Worm (Caenorhabditis elegans) whole organism, L2 larva: ENCODE results near the gene dhhc-6.

Experiments used
- C34F6.9 ChIP-seq: fragments of 150-350 bp; optimal IDR thresholded peaks from 2 replicates; lab custom pipeline; 2014; ENCODE audit warnings: missing biosample characterization, missing genetic modification characterization
- R02D3.7 ChIP-seq: fragments of 150-350 bp; optimal IDR thresholded peaks from 2 replicates; lab custom pipeline; 2014; ENCODE audit warnings: missing biosample characterization, missing genetic modification characterization
- Y55F3AM.14 ChIP-seq: fragments of 200-800 bp; sonication (Bioruptor generic); optimal IDR thresholded peaks from 2 replicates; lab custom pipeline; 2018; ENCODE audit warnings: mild to moderate bottlenecking, missing genetic modification characterization, missing compliant biosample characterization
- alr-1 ChIP-seq: fragments of 150-350 bp; optimal IDR thresholded peaks from 2 replicates; lab custom pipeline; 2014; ENCODE audit warnings: missing biosample characterization, missing genetic modification characterization
- aly-2 ChIP-seq: fragments of 150-350 bp; optimal IDR thresholded peaks from 2 replicates; lab custom pipeline; 2014; ENCODE audit warnings: missing biosample characterization, missing genetic modification characterization
- ama-1 ChIP-seq: fragments of 150-350 bp; optimal IDR thresholded peaks from 2 replicates; lab custom pipeline; 2018; ENCODE audit warnings: inconsistent platforms
- blmp-1 ChIP-seq: sonication (generic microtip); optimal IDR thresholded peaks from 2 replicates; lab custom pipeline; 2017; ENCODE audit warnings: missing genetic modification characterization, mild to moderate bottlenecking, missing compliant biosample characterization, antibody characterized with exemption, moderate library complexity; ENCODE audit not compliant: insufficient read depth
- ceh-82 ChIP-seq: fragments of 150-350 bp; optimal IDR thresholded peaks from 2 replicates; lab custom pipeline; 2014; ENCODE audit warnings: missing biosample characterization, missing genetic modification characterization
- crh-2 ChIP-seq: sonication (generic microtip); optimal IDR thresholded peaks from 2 replicates; lab custom pipeline; 2017; ENCODE audit warnings: missing biosample characterization, missing genetic modification characterization
- dmd-4 ChIP-seq: sonication (generic microtip); optimal IDR thresholded peaks from 2 replicates; lab custom pipeline; 2017; ENCODE audit warnings: missing biosample characterization, missing genetic modification characterization
- egl-27 ChIP-seq: sonication (generic microtip); optimal IDR thresholded peaks from 3 replicates; lab custom pipeline; 2017; ENCODE audit warnings: missing biosample characterization, missing genetic modification reagents, missing genetic modification characterization
- fos-1 ChIP-seq: fragments of 150-350 bp; optimal IDR thresholded peaks from 2 replicates; lab custom pipeline; 2014; ENCODE audit warnings: missing biosample characterization, missing genetic modification characterization
- lin-11 ChIP-seq: fragments of 150-350 bp; sonication (generic microtip); optimal IDR thresholded peaks from 2 replicates; lab custom pipeline; 2014; ENCODE audit warnings: missing biosample characterization, missing genetic modification characterization, inconsistent platforms, mixed read lengths
- lsy-2 ChIP-seq, 2 experiments: fragments of 150-350 bp in 1 of 2; sonication (generic microtip) in 1 of 2; optimal IDR thresholded peaks; 2 replicates each; lab custom pipeline; 2014 to 2017; ENCODE audit warnings: missing biosample characterization in 2 of 2, missing genetic modification characterization in 2 of 2
- mab-5 ChIP-seq: fragments of 150-350 bp; optimal IDR thresholded peaks from 2 replicates; lab custom pipeline; 2014; ENCODE audit warnings: missing biosample characterization, missing genetic modification characterization
- mdl-1 ChIP-seq, 2 experiments: fragments of 150-350 bp in 1 of 2; sonication (generic microtip) in 1 of 2; optimal IDR thresholded peaks; 2 replicates each; lab custom pipeline; 2017; ENCODE audit warnings: missing biosample characterization in 2 of 2, missing genetic modification characterization in 2 of 2
- nhr-10 ChIP-seq: sonication (generic microtip); optimal IDR thresholded peaks from 2 replicates; lab custom pipeline; 2017; ENCODE audit warnings: missing biosample characterization, missing genetic modification characterization
- nhr-11 ChIP-seq: fragments of 150-350 bp; optimal IDR thresholded peaks from 2 replicates; lab custom pipeline; 2014; ENCODE audit warnings: missing biosample characterization, missing genetic modification characterization
- nhr-12 ChIP-seq: fragments of 150-350 bp; optimal IDR thresholded peaks from 2 replicates; lab custom pipeline; 2014; ENCODE audit warnings: missing biosample characterization, missing genetic modification characterization
- nhr-129 ChIP-seq: fragments of 150-350 bp; optimal IDR thresholded peaks from 2 replicates; lab custom pipeline; 2014; ENCODE audit warnings: missing biosample characterization, missing genetic modification characterization
- nhr-21 ChIP-seq: fragments of 150-350 bp; optimal IDR thresholded peaks from 2 replicates; lab custom pipeline; 2014; ENCODE audit warnings: missing biosample characterization, missing genetic modification characterization
- nhr-23 ChIP-seq: fragments of 150-350 bp; optimal IDR thresholded peaks from 2 replicates; lab custom pipeline; 2014; ENCODE audit warnings: missing biosample characterization, missing genetic modification reagents, missing genetic modification characterization
- nhr-237 ChIP-seq: fragments of 150-350 bp; optimal IDR thresholded peaks from 2 replicates; lab custom pipeline; 2014; ENCODE audit warnings: missing biosample characterization, missing genetic modification characterization
- nhr-25 ChIP-seq: fragments of 150-350 bp; sonication (generic microtip); optimal IDR thresholded peaks from 3 replicates; lab custom pipeline; 2014; ENCODE audit warnings: missing biosample characterization, missing genetic modification characterization
- nhr-6 ChIP-seq: fragments of 150-350 bp; optimal IDR thresholded peaks from 2 replicates; lab custom pipeline; 2014; ENCODE audit warnings: missing biosample characterization, missing genetic modification characterization
- nhr-77 ChIP-seq: fragments of 150-350 bp; optimal IDR thresholded peaks from 2 replicates; lab custom pipeline; 2014; ENCODE audit warnings: missing biosample characterization, missing genetic modification characterization
- peb-1 ChIP-seq: fragments of 150-350 bp; optimal IDR thresholded peaks from 2 replicates; lab custom pipeline; 2014; ENCODE audit warnings: missing biosample characterization, missing genetic modification characterization
- skn-1 ChIP-seq: sonication (generic microtip); optimal IDR thresholded peaks from 2 replicates; lab custom pipeline; 2017; ENCODE audit warnings: missing biosample characterization, missing genetic modification characterization
- unc-39 ChIP-seq: fragments of 150-350 bp; optimal IDR thresholded peaks from 2 replicates; lab custom pipeline; 2014; ENCODE audit warnings: missing biosample characterization, missing genetic modification characterization
- unc-55 ChIP-seq: fragments of 150-350 bp; sonication (generic microtip); optimal IDR thresholded peaks from 3 replicates; lab custom pipeline; 2014; ENCODE audit warnings: missing biosample characterization, missing genetic modification reagents, missing genetic modification characterization
- zag-1 ChIP-seq: fragments of 150-350 bp; optimal IDR thresholded peaks from 2 replicates; lab custom pipeline; 2014; ENCODE audit warnings: missing biosample characterization, missing genetic modification characterization
- ztf-1 ChIP-seq: fragments of 200-800 bp; sonication (Bioruptor generic); conservative IDR thresholded peaks from 2 replicates; pipeline ENCODE4 v1.3.6; 2022; ENCODE audit warnings: missing genetic modification characterization, missing compliant biosample characterization
- ztf-4 ChIP-seq: fragments of 150-350 bp; optimal IDR thresholded peaks from 2 replicates; lab custom pipeline; 2014; ENCODE audit warnings: missing biosample characterization, missing genetic modification characterization

The dhhc-6 gene

DNA sequence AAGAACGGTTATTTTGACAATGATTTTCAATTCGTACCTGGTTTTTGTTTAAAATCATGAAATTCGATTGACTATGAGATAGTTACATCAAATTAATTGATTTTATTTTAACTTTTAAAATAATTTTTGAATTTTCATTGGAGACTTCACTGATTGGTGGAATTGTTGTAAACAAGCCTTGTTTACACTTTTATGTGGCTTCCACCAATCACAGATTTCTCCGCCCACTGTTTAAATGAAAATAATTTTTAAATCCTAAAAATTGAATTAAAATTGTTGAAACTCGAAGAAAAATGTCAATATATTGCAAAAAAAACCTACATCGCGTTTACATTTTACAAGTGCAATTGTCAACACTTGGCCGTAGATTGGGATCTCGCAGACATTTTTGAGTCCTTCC, 4.2 kb upstream of the dhhc-6 start:
- TF ChIP-seq nhr-77 = no peak
- no peak for TF ChIP-seq R02D3.7
- no peak for TF ChIP-seq egl-27
- no peak for TF ChIP-seq alr-1 (tag; lab: Kevin White, UChicago)
- TF ChIP-seq nhr-12 (tag; lab: Kevin White, UChicago) = no peak
- TF ChIP-seq mab-5 (tag; lab: Kevin White, UChicago) = no peak
- TF ChIP-seq zag-1 (tag; lab: Kevin White, UChicago) = no peak

DNA sequence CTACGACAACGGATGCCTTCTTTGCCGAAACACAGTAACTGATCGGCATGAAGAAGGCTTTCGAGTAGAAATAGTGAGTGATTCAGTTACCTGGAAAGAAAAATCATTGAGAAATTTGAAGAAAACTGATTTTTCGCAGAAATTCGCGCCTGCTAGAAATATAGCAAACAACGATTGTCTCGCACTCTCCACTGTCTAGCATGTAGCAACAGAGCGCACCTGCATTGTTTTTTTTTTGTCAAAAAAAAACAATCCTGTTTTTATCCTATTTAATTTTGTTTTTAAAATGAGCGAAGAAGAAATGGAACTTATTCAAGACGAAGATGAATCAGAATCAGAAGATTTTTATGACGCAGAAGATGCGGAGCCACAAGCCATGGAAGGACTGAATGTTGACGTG, 3.7 kb upstream of the dhhc-6 start, which contains the start of the genes ddb-1 and M18.6:
Gene ddb-1, minus strand, starts transcription at position 90 of the 400 bp plus-strand sequence.
Gene M18.6, plus strand, starts transcription at position 235 of the 400 bp plus-strand sequence.
- TF ChIP-seq skn-1 (tag; lab: Kevin White, UChicago) = no peak
- TF ChIP-seq lsy-2 (tag; optimal IDR thresholded peaks at IDR 0.05; lab: Kevin White, UChicago) = peak in 1 of 2 experiments; percentile 55
- TF ChIP-seq nhr-129 = peak; percentile 76
- no peak for TF ChIP-seq unc-39 (tag; lab: Kevin White, UChicago)
- TF ChIP-seq Y55F3AM.14 (GFP tag; lab: Kevin White, UChicago) = no peak
- peak; percentile 71 for TF ChIP-seq C34F6.9 (tag; lab: Kevin White, UChicago)
- no peak for TF ChIP-seq blmp-1 (tag; lab: Kevin White, UChicago)
- no peak for TF ChIP-seq nhr-237 (tag; lab: Kevin White, UChicago)
- TF ChIP-seq nhr-21 (tag; lab: Kevin White, UChicago) = no peak
- TF ChIP-seq dmd-4 = no peak
- TF ChIP-seq unc-55 (GFP tag; lab: Kevin White, UChicago) = peak; percentile 68
- TF ChIP-seq nhr-10 (tag; lab: Kevin White, UChicago) = no peak

ce11 chrIV:12122874-12123664, 1.7 kb upstream of the dhhc-6 start, which contains the start of gene aly-3:
aly-3 (plus strand) TSS chrIV:12123282.
- TF ChIP-seq alr-1 (tag; lab: Kevin White, UChicago) (no peak), peb-1 (tag; lab: Kevin White, UChicago) (no peak), unc-55 (GFP tag; lab: Kevin White, UChicago) (peak; percentile 49), nhr-25 (tag; lab: Kevin White, UChicago) (no peak), ceh-82 (tag; lab: Kevin White, UChicago) (no peak), C34F6.9 (tag; lab: Kevin White, UChicago) (peak; percentile 61), nhr-77 (no peak), aly-2 (tag; lab: Kevin White, UChicago) (no peak), ztf-1 (no peak), nhr-10 (tag; lab: Kevin White, UChicago) (no peak), nhr-237 (tag; lab: Kevin White, UChicago) (no peak), nhr-23 (no peak), unc-39 (tag; lab: Kevin White, UChicago) (no peak), nhr-11 (tag; lab: Kevin White, UChicago) (no peak), lin-11 (no peak), lsy-2 (tag; optimal IDR thresholded peaks at IDR 0.05; lab: Kevin White, UChicago) (peak in 1 of 2 experiments; percentile 32), ama-1 (lab: Kevin White, UChicago) (no peak), crh-2 (no peak), blmp-1 (tag; lab: Kevin White, UChicago) (no peak), mdl-1 (tag; optimal IDR thresholded peaks at IDR 0.05; lab: Kevin White, UChicago) (no peak), mab-5 (tag; lab: Kevin White, UChicago) (no peak), nhr-129 (peak; percentile 33), ztf-4 (tag; lab: Kevin White, UChicago) (no peak), fos-1 (tag; lab: Kevin White, UChicago) (peak; percentile 8)

- TF ChIP-seq nhr-6 (tag; lab: Kevin White, UChicago) (no peak), lsy-2 (tag; optimal IDR thresholded peaks at IDR 0.05; lab: Kevin White, UChicago) (peak in 1 of 2 experiments; percentile 15)
- TF ChIP-seq, all 48 proteins: peak for 1
Measured at ce11 chrIV:12126740-12127472, 2.2 kb downstream of the dhhc-6 start.
